Worm (Caenorhabditis elegans): Measurements from ENCODE around the gene asp-6.

DNA sequence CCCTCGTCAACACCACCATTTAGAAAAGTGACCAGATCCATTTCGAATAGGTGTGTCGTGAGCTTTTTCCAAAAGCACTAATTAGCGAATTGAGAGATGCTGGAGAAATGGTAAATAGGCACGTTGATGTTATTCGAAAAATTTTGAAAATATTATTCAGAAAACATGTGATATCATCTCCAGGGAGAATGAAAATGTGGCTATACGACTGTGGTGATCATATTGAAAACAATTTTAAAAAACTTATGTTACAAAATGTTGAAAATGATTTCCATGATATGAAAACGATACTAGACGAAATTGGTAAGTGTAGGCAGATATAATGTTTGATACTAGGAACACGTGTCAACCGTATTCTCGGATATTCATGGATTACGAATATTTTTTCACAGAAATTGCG lies 41.9 kb downstream of the asp-6 start, which contains the start of gene K07C11.10:
- TF ChIP-seq ama-1 (optimal IDR thresholded peaks at IDR 0.05): no peak
- no peak for TF ChIP-seq unc-55 (GFP tag; optimal IDR thresholded peaks at IDR 0.05)
- TF ChIP-seq elt-4 (tag; optimal IDR thresholded peaks at IDR 0.05): no peak
- TF ChIP-seq sox-4 (tag; optimal IDR thresholded peaks at IDR 0.05): no peak
- TF ChIP-seq ceh-14 (tag; optimal IDR thresholded peaks at IDR 0.05): no peak
- TF ChIP-seq lim-6 (tag; optimal IDR thresholded peaks at IDR 0.05): no peak
